Worm (Caenorhabditis elegans) whole organism, early embryonic: ENCODE data around the gene fip-7.

ENCODE experiments used
- B0310.2 ChIP-seq: sonication (generic microtip); optimal IDR thresholded peaks from 2 replicates; lab custom pipeline; 2016; ENCODE audit warnings: mild to moderate bottlenecking, missing genetic modification characterization, missing compliant biosample characterization
- F13C5.2 ChIP-seq: sonication (generic microtip); optimal IDR thresholded peaks from 2 replicates; lab custom pipeline; 2017; ENCODE audit warnings: mild to moderate bottlenecking, missing genetic modification characterization, inconsistent platforms, missing compliant biosample characterization
- aly-1 ChIP-seq: sonication (generic microtip); optimal IDR thresholded peaks from 2 replicates; lab custom pipeline; 2016; ENCODE audit warnings: missing genetic modification characterization, missing compliant biosample characterization
- ama-1 ChIP-seq: fragments of 150-350 bp; optimal IDR thresholded peaks from 2 replicates; lab custom pipeline; 2014
- ceh-13 ChIP-seq: fragments of 200-800 bp; sonication (Bioruptor generic); optimal IDR thresholded peaks from 2 replicates; lab custom pipeline; 2018; ENCODE audit warnings: mild to moderate bottlenecking, missing genetic modification characterization, missing compliant biosample characterization
- ceh-36 ChIP-seq: sonication (generic microtip); optimal IDR thresholded peaks from 2 replicates; lab custom pipeline; 2016; ENCODE audit warnings: missing genetic modification characterization, inconsistent platforms, missing compliant biosample characterization
- flt-1 ChIP-seq: fragments of 200-800 bp; sonication (Bioruptor generic); IDR thresholded peaks from 2 replicates; pipeline ENCODE4 v1.3.6; 2022; ENCODE audit warnings: missing genetic modification characterization, missing compliant biosample characterization
- hmbx-1 ChIP-seq: sonication (generic microtip); optimal IDR thresholded peaks from 2 replicates; lab custom pipeline; 2016; ENCODE audit warnings: mild to moderate bottlenecking, missing genetic modification characterization, missing compliant biosample characterization
- hmg-4 ChIP-seq: fragments of 200-800 bp; sonication (Bioruptor generic); optimal IDR thresholded peaks from 2 replicates; lab custom pipeline; 2018; ENCODE audit warnings: mild to moderate bottlenecking, missing genetic modification characterization, missing compliant biosample characterization
- hnd-1 ChIP-seq: sonication (generic microtip); optimal IDR thresholded peaks from 2 replicates; lab custom pipeline; 2016; ENCODE audit warnings: missing genetic modification characterization, missing compliant biosample characterization
- pes-1 ChIP-seq: fragments of 200-800 bp; sonication (Bioruptor generic); IDR thresholded peaks from 2 replicates; pipeline ENCODE4 v1.3.6; 2022; ENCODE audit warnings: missing genetic modification reagents, missing genetic modification characterization, missing compliant biosample characterization
- scrt-1 ChIP-seq: fragments of 200-800 bp; sonication (Bioruptor generic); IDR thresholded peaks from 2 replicates; pipeline ENCODE4 v1.3.6; 2022; ENCODE audit warnings: missing genetic modification characterization, missing compliant biosample characterization
- tbx-11 ChIP-seq: fragments of 200-800 bp; sonication (Bioruptor generic); IDR thresholded peaks from 2 replicates; pipeline ENCODE4 v1.3.6; 2022; ENCODE audit warnings: missing genetic modification characterization, missing compliant biosample characterization
- tra-4 ChIP-seq: sonication (generic microtip); optimal IDR thresholded peaks from 2 replicates; lab custom pipeline; 2017; ENCODE audit warnings: missing genetic modification characterization, missing compliant biosample characterization

DNA sequence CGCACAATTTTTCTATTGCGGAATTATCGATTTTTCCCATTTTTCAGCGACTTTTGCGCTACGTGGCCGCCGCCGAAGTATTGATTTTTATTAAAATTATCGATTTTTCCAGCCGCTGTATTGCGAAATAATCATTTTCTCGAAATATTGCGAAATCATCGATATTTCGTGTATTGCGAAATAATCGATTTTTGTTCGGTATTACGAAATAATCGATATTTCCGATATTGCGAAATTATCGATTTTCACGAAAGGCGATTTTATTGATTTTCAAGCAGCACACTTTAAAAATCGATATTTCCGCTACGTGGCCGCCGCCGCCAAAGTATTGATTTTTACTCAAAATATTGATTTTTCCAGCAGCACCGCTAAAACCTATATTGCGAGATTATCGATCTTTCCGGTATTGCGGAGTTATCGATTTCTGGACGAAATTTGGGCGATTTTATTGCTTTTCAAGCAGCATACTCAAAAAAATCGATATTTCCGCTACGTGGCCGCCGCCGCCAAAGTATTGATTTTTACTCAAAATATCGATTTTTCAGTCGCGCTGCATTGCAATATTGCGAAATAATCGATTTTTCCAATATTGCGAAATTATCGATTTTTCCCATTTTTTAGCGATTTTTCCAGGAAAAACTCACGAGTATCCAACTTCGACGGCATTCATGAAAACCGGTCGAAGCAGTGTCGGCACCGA, 19.6 kb downstream of the fip-7 start:
- TF ChIP-seq aly-1 (no peak), tra-4 (tag; lab: Kevin White, UChicago) (no peak), F13C5.2 (no peak), flt-1 (GFP tag; lab: Robert Waterston, UW) (no peak), scrt-1 (GFP tag; lab: Robert Waterston, UW) (no peak), tbx-11 (no peak), ceh-13 (GFP tag; lab: Kevin White, UChicago) (no peak), ceh-36 (no peak), hmbx-1 (tag; lab: Kevin White, UChicago) (no peak), ama-1 (no peak), pes-1 (GFP tag; lab: Robert Waterston, UW) (no peak), hnd-1 (tag; lab: Kevin White, UChicago) (no peak), B0310.2 (tag; lab: Kevin White, UChicago) (no peak), hmg-4 (GFP tag; lab: Kevin White, UChicago) (no peak)
